Worm (Caenorhabditis elegans) whole organism, L3 larva: ENCODE measurements around the gene cutl-19.

Experiments
- ama-1 ChIP-seq: fragments of 150-350 bp; optimal IDR thresholded peaks from 2 replicates; lab custom pipeline; 2018
- ceh-82 ChIP-seq: fragments of 150-350 bp; optimal IDR thresholded peaks from 2 replicates; lab custom pipeline; 2014; ENCODE audit warnings: missing biosample characterization, missing genetic modification characterization
- elt-3 ChIP-seq, 3 experiments: fragments of 150-350 bp in 1 of 3; sonication (generic microtip) in 2 of 3; optimal IDR thresholded peaks; 2 replicates in 2 of 3; 4 replicates in 1 of 3; lab custom pipeline; 2014 to 2017; ENCODE audit warnings: missing biosample characterization in 3 of 3, missing genetic modification characterization in 3 of 3
- nhr-11 ChIP-seq: fragments of 150-350 bp; optimal IDR thresholded peaks from 2 replicates; lab custom pipeline; 2014; ENCODE audit warnings: missing biosample characterization, missing genetic modification characterization
- nhr-237 ChIP-seq: fragments of 150-350 bp; optimal IDR thresholded peaks from 2 replicates; lab custom pipeline; 2014; ENCODE audit warnings: missing biosample characterization, missing genetic modification characterization
- nhr-25 ChIP-seq: sonication (generic microtip); optimal IDR thresholded peaks from 2 replicates; lab custom pipeline; 2017; ENCODE audit warnings: missing biosample characterization, missing genetic modification characterization
- nhr-76 ChIP-seq: fragments of 150-350 bp; sonication (generic microtip); optimal IDR thresholded peaks from 5 replicates; lab custom pipeline; 2014; ENCODE audit warnings: missing biosample characterization, missing genetic modification characterization
- pha-4 ChIP-seq: fragments of 150-350 bp; optimal IDR thresholded peaks from 2 replicates; lab custom pipeline; 2014; ENCODE audit warnings: missing biosample characterization, missing genetic modification reagents, missing genetic modification characterization
- pqm-1 ChIP-seq: fragments of 150-350 bp; optimal IDR thresholded peaks from 2 replicates; lab custom pipeline; 2017; ENCODE audit warnings: missing biosample characterization, missing genetic modification characterization, inconsistent platforms
- tbx-2 ChIP-seq: sonication (generic microtip); optimal IDR thresholded peaks from 2 replicates; lab custom pipeline; 2016; ENCODE audit warnings: mild to moderate bottlenecking, missing genetic modification characterization, missing compliant biosample characterization
- unc-62 ChIP-seq: fragments of 150-350 bp; sonication (generic microtip); optimal IDR thresholded peaks from 4 replicates; lab custom pipeline; 2014; ENCODE audit warnings: missing biosample characterization, missing genetic modification reagents, missing genetic modification characterization
- ztf-4 ChIP-seq: fragments of 150-350 bp; optimal IDR thresholded peaks from 2 replicates; lab custom pipeline; 2014; ENCODE audit warnings: missing biosample characterization, missing genetic modification characterization

- TF ChIP-seq nhr-76: no peak
- TF ChIP-seq nhr-25 (tag; lab: Kevin White, UChicago): no peak
- TF ChIP-seq tbx-2: no peak
- no peak for TF ChIP-seq unc-62
- no peak for TF ChIP-seq pha-4 (tag; lab: Kevin White, UChicago)
- TF ChIP-seq nhr-237 (tag; lab: Kevin White, UChicago): no peak
- TF ChIP-seq ceh-82 (tag; lab: Kevin White, UChicago): no peak
- no peak for TF ChIP-seq pqm-1 (tag; lab: Kevin White, UChicago)
- TF ChIP-seq ztf-4 (tag; lab: Kevin White, UChicago): no peak
- TF ChIP-seq ama-1: no peak
- TF ChIP-seq nhr-11 (tag; lab: Kevin White, UChicago): no peak
- no peak for TF ChIP-seq elt-3 (tag; optimal IDR thresholded peaks at IDR 0.05; lab: Kevin White, UChicago)
Observed at ce11 chrIII:5179166-5179565, 38.2 kb downstream of the cutl-19 start.
